Worm (Caenorhabditis elegans): ENCODE data around the gene nex-2.

- no peak for TF ChIP-seq ref-1 (GFP tag; conservative IDR thresholded peaks at IDR 0.05)
- no peak for TF ChIP-seq ztf-29 (GFP tag; IDR thresholded peaks at IDR 0.05)
- no peak for TF ChIP-seq T22C8.4 (GFP tag; IDR thresholded peaks at IDR 0.05)
- no peak for TF ChIP-seq ztf-23 (GFP tag; IDR thresholded peaks at IDR 0.05)
- no peak for TF ChIP-seq cog-1 (tag; optimal IDR thresholded peaks at IDR 0.05)
- TF ChIP-seq tab-1 (GFP tag; IDR thresholded peaks at IDR 0.05): no peak
These were observed 39.7 kb downstream of the nex-2 start for ce11 chrIII:10290541-10290940.

All from whole organism, midembryonic.